Worm (Caenorhabditis elegans) whole organism, L2 larva: ENCODE measurements around the gene acr-5.

Experiments
- C34F6.9 ChIP-seq: fragments of 150-350 bp; optimal IDR thresholded peaks from 2 replicates; lab custom pipeline; 2014; ENCODE audit warnings: missing biosample characterization, missing genetic modification characterization
- R02D3.7 ChIP-seq: fragments of 150-350 bp; optimal IDR thresholded peaks from 2 replicates; lab custom pipeline; 2014; ENCODE audit warnings: missing biosample characterization, missing genetic modification characterization
- Y55F3AM.14 ChIP-seq: fragments of 200-800 bp; sonication (Bioruptor generic); optimal IDR thresholded peaks from 2 replicates; lab custom pipeline; 2018; ENCODE audit warnings: mild to moderate bottlenecking, missing genetic modification characterization, missing compliant biosample characterization
- ZK546.5 ChIP-seq: sonication (generic microtip); optimal IDR thresholded peaks from 2 replicates; lab custom pipeline; 2017; ENCODE audit warnings: missing biosample characterization, missing genetic modification characterization
- alr-1 ChIP-seq: fragments of 150-350 bp; optimal IDR thresholded peaks from 2 replicates; lab custom pipeline; 2014; ENCODE audit warnings: missing biosample characterization, missing genetic modification characterization
- aly-2 ChIP-seq: fragments of 150-350 bp; optimal IDR thresholded peaks from 2 replicates; lab custom pipeline; 2014; ENCODE audit warnings: missing biosample characterization, missing genetic modification characterization
- ama-1 ChIP-seq: fragments of 150-350 bp; optimal IDR thresholded peaks from 2 replicates; lab custom pipeline; 2018; ENCODE audit warnings: inconsistent platforms
- blmp-1 ChIP-seq: sonication (generic microtip); optimal IDR thresholded peaks from 2 replicates; lab custom pipeline; 2017; ENCODE audit warnings: missing genetic modification characterization, mild to moderate bottlenecking, missing compliant biosample characterization, antibody characterized with exemption, moderate library complexity; ENCODE audit not compliant: insufficient read depth
- ceh-16 ChIP-seq: fragments of 150-350 bp; optimal IDR thresholded peaks from 2 replicates; lab custom pipeline; 2014; ENCODE audit warnings: missing biosample characterization, missing genetic modification characterization
- ceh-82 ChIP-seq: fragments of 150-350 bp; optimal IDR thresholded peaks from 2 replicates; lab custom pipeline; 2014; ENCODE audit warnings: missing biosample characterization, missing genetic modification characterization
- crh-2 ChIP-seq: sonication (generic microtip); optimal IDR thresholded peaks from 2 replicates; lab custom pipeline; 2017; ENCODE audit warnings: missing biosample characterization, missing genetic modification characterization
- dmd-4 ChIP-seq: sonication (generic microtip); optimal IDR thresholded peaks from 2 replicates; lab custom pipeline; 2017; ENCODE audit warnings: missing biosample characterization, missing genetic modification characterization
- elt-1 ChIP-seq: fragments of 150-350 bp; optimal IDR thresholded peaks from 2 replicates; lab custom pipeline; 2014; ENCODE audit warnings: missing biosample characterization, missing genetic modification characterization
- elt-3 ChIP-seq: sonication (generic microtip); optimal IDR thresholded peaks from 2 replicates; lab custom pipeline; 2017; ENCODE audit warnings: missing biosample characterization, missing genetic modification characterization
- fos-1 ChIP-seq: fragments of 150-350 bp; optimal IDR thresholded peaks from 2 replicates; lab custom pipeline; 2014; ENCODE audit warnings: missing biosample characterization, missing genetic modification characterization
- lin-11 ChIP-seq: fragments of 150-350 bp; sonication (generic microtip); optimal IDR thresholded peaks from 2 replicates; lab custom pipeline; 2014; ENCODE audit warnings: missing biosample characterization, missing genetic modification characterization, inconsistent platforms, mixed read lengths
- lin-13 ChIP-seq: fragments of 150-350 bp; optimal IDR thresholded peaks from 2 replicates; lab custom pipeline; 2014; ENCODE audit warnings: missing biosample characterization, missing genetic modification reagents, missing genetic modification characterization
- lsy-2 ChIP-seq, 2 experiments: fragments of 150-350 bp in 1 of 2; sonication (generic microtip) in 1 of 2; optimal IDR thresholded peaks; 2 replicates each; lab custom pipeline; 2014 to 2017; ENCODE audit warnings: missing biosample characterization in 2 of 2, missing genetic modification characterization in 2 of 2
- mab-5 ChIP-seq: fragments of 150-350 bp; optimal IDR thresholded peaks from 2 replicates; lab custom pipeline; 2014; ENCODE audit warnings: missing biosample characterization, missing genetic modification characterization
- mbf-1 ChIP-seq: sonication (generic microtip); optimal IDR thresholded peaks from 2 replicates; lab custom pipeline; 2017; ENCODE audit warnings: missing biosample characterization, missing genetic modification characterization
- mdl-1 ChIP-seq, 2 experiments: fragments of 150-350 bp in 1 of 2; sonication (generic microtip) in 1 of 2; optimal IDR thresholded peaks; 2 replicates each; lab custom pipeline; 2017; ENCODE audit warnings: missing biosample characterization in 2 of 2, missing genetic modification characterization in 2 of 2
- nhr-10 ChIP-seq: sonication (generic microtip); optimal IDR thresholded peaks from 2 replicates; lab custom pipeline; 2017; ENCODE audit warnings: missing biosample characterization, missing genetic modification characterization
- nhr-11 ChIP-seq: fragments of 150-350 bp; optimal IDR thresholded peaks from 2 replicates; lab custom pipeline; 2014; ENCODE audit warnings: missing biosample characterization, missing genetic modification characterization
- nhr-129 ChIP-seq: fragments of 150-350 bp; optimal IDR thresholded peaks from 2 replicates; lab custom pipeline; 2014; ENCODE audit warnings: missing biosample characterization, missing genetic modification characterization
- nhr-21 ChIP-seq: fragments of 150-350 bp; optimal IDR thresholded peaks from 2 replicates; lab custom pipeline; 2014; ENCODE audit warnings: missing biosample characterization, missing genetic modification characterization
- nhr-23 ChIP-seq: fragments of 150-350 bp; optimal IDR thresholded peaks from 2 replicates; lab custom pipeline; 2014; ENCODE audit warnings: missing biosample characterization, missing genetic modification reagents, missing genetic modification characterization
- nhr-237 ChIP-seq: fragments of 150-350 bp; optimal IDR thresholded peaks from 2 replicates; lab custom pipeline; 2014; ENCODE audit warnings: missing biosample characterization, missing genetic modification characterization
- nhr-6 ChIP-seq: fragments of 150-350 bp; optimal IDR thresholded peaks from 2 replicates; lab custom pipeline; 2014; ENCODE audit warnings: missing biosample characterization, missing genetic modification characterization
- nhr-77 ChIP-seq: fragments of 150-350 bp; optimal IDR thresholded peaks from 2 replicates; lab custom pipeline; 2014; ENCODE audit warnings: missing biosample characterization, missing genetic modification characterization
- peb-1 ChIP-seq: fragments of 150-350 bp; optimal IDR thresholded peaks from 2 replicates; lab custom pipeline; 2014; ENCODE audit warnings: missing biosample characterization, missing genetic modification characterization
- sem-4 ChIP-seq: fragments of 150-350 bp; optimal IDR thresholded peaks from 2 replicates; lab custom pipeline; 2014; ENCODE audit warnings: missing biosample characterization, missing genetic modification reagents, missing genetic modification characterization
- sma-3 ChIP-seq: sonication (generic microtip); optimal IDR thresholded peaks from 2 replicates; lab custom pipeline; 2016; ENCODE audit warnings: missing genetic modification reagents, missing genetic modification characterization, missing compliant biosample characterization
- sma-9 ChIP-seq, 2 experiments: fragments of 150-350 bp in 1 of 2; sonication (generic microtip) in 1 of 2; optimal IDR thresholded peaks; 2 replicates each; lab custom pipeline; 2014 to 2016; ENCODE audit warnings: missing genetic modification characterization in 2 of 2, mild to moderate bottlenecking in 1 of 2, missing biosample characterization in 1 of 2, missing compliant biosample characterization in 1 of 2, missing genetic modification reagents in 1 of 2, moderate library complexity in 1 of 2
- snpc-4 ChIP-seq: fragments of 150-350 bp; optimal IDR thresholded peaks from 2 replicates; lab custom pipeline; 2014; ENCODE audit warnings: missing biosample characterization, missing genetic modification characterization
- unc-39 ChIP-seq: fragments of 150-350 bp; optimal IDR thresholded peaks from 2 replicates; lab custom pipeline; 2014; ENCODE audit warnings: missing biosample characterization, missing genetic modification characterization
- unc-55 ChIP-seq: fragments of 150-350 bp; sonication (generic microtip); optimal IDR thresholded peaks from 3 replicates; lab custom pipeline; 2014; ENCODE audit warnings: missing biosample characterization, missing genetic modification reagents, missing genetic modification characterization
- unc-62 ChIP-seq: fragments of 150-350 bp; optimal IDR thresholded peaks from 2 replicates; lab custom pipeline; 2014; ENCODE audit warnings: missing biosample characterization, missing genetic modification reagents, missing genetic modification characterization
- ztf-1 ChIP-seq: fragments of 200-800 bp; sonication (Bioruptor generic); conservative IDR thresholded peaks from 2 replicates; pipeline ENCODE4 v1.3.6; 2022; ENCODE audit warnings: missing genetic modification characterization, missing compliant biosample characterization
- ztf-11 ChIP-seq: sonication (generic microtip); optimal IDR thresholded peaks from 2 replicates; lab custom pipeline; 2017; ENCODE audit warnings: missing biosample characterization, missing genetic modification characterization
- ztf-4 ChIP-seq: fragments of 150-350 bp; optimal IDR thresholded peaks from 2 replicates; lab custom pipeline; 2014; ENCODE audit warnings: missing biosample characterization, missing genetic modification characterization

Gene acr-5

DNA sequence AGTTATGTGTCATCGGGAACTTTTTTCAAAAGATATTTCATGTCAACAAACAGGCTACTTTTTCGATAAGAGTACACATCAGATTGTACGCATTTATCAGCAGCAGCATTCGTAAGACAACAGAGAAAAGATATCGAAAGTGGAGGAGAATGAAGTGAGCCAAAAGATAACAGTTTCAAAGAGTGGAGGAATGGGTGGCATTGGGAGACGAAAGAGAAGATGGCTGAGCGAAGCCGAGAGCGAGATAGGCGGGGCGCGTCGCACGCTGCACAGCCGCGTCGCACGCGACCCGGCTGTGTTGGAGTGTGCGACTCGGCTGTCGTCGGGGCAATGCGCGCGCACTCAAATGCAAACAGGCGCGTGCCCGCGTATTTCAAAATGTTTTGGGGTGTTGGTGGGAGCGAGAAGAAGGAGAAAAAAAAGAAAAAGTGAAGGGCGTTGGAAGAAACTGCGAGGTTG is 50.4 kb downstream of the acr-5 start (continued):
- TF ChIP-seq aly-2 (tag; lab: Kevin White, UChicago), result no peak
- peak; percentile 98 for TF ChIP-seq fos-1 (tag; lab: Kevin White, UChicago)
- TF ChIP-seq ztf-11, result no peak
- TF ChIP-seq sem-4 (tag; lab: Kevin White, UChicago), result peak; percentile 68
- TF ChIP-seq nhr-6, result peak; percentile 10
- TF ChIP-seq nhr-237, result no peak
- peak; percentile 89 for TF ChIP-seq Y55F3AM.14
- no peak for TF ChIP-seq nhr-77 (tag; lab: Kevin White, UChicago)
- TF ChIP-seq nhr-10 (tag; lab: Kevin White, UChicago), result no peak
- TF ChIP-seq snpc-4, result peak; percentile 40
- peak; percentile 66 for TF ChIP-seq ceh-82 (tag; lab: Kevin White, UChicago)
- peak; percentile 66 for TF ChIP-seq lin-13
- TF ChIP-seq ceh-16, result peak; percentile 62
- no peak for TF ChIP-seq alr-1 (tag; lab: Kevin White, UChicago)
- peak; percentile 83 for TF ChIP-seq nhr-129 (tag; lab: Kevin White, UChicago)
- TF ChIP-seq ama-1, result peak; percentile 85
- no peak for TF ChIP-seq mbf-1 (tag; lab: Kevin White, UChicago)
- no peak for TF ChIP-seq elt-1 (tag; lab: Kevin White, UChicago)
- TF ChIP-seq C34F6.9 (tag; lab: Kevin White, UChicago), result peak; percentile 79
- no peak for TF ChIP-seq R02D3.7 (tag; lab: Kevin White, UChicago)
- TF ChIP-seq unc-55 (GFP tag; lab: Kevin White, UChicago), result peak; percentile 85
- TF ChIP-seq ztf-4 (tag; lab: Kevin White, UChicago), result peak; percentile 43
- TF ChIP-seq nhr-11 (tag; lab: Kevin White, UChicago), result no peak
- peak; percentile 65 for TF ChIP-seq blmp-1 (tag; lab: Kevin White, UChicago)
- peak; percentile 85 to 92 for TF ChIP-seq mdl-1 (tag; optimal IDR thresholded peaks at IDR 0.05; lab: Kevin White, UChicago)
- TF ChIP-seq mab-5 (tag; lab: Kevin White, UChicago), result peak; percentile 79

- TF ChIP-seq nhr-23 (tag; lab: Kevin White, UChicago) (no peak), nhr-129 (tag; lab: Kevin White, UChicago) (no peak), nhr-6 (no peak), dmd-4 (no peak), ZK546.5 (tag; lab: Kevin White, UChicago) (no peak), peb-1 (tag; lab: Kevin White, UChicago) (no peak), nhr-21 (tag; lab: Kevin White, UChicago) (no peak), ceh-82 (tag; lab: Kevin White, UChicago) (no peak), ztf-11 (no peak), elt-1 (tag; lab: Kevin White, UChicago) (no peak), ztf-1 (GFP tag; lab: Robert Waterston, UW) (no peak), crh-2 (tag; lab: Kevin White, UChicago) (no peak), lin-13 (no peak), unc-55 (GFP tag; lab: Kevin White, UChicago) (no peak), elt-3 (tag; lab: Kevin White, UChicago) (no peak), lin-11 (tag; lab: Kevin White, UChicago) (no peak), unc-39 (tag; lab: Kevin White, UChicago) (no peak), unc-62 (GFP tag; lab: Kevin White, UChicago) (no peak), mdl-1 (tag; optimal IDR thresholded peaks at IDR 0.05; lab: Kevin White, UChicago) (no peak), sma-9 (GFP tag; optimal IDR thresholded peaks at IDR 0.05; lab: Kevin White, UChicago) (no peak), sma-9 (tag; optimal IDR thresholded peaks at IDR 0.05; lab: Kevin White, UChicago) (no peak)
Observed at ce11 chrIII:6463679-6464078, 50.9 kb downstream of the acr-5 start, which contains the start of gene dlc-1. TSS of gene dlc-1 (minus strand) at chrIII:6463779.

- peak; percentile 45 for TF ChIP-seq sma-3
- peak; percentile 19 for TF ChIP-seq nhr-6
- peak in 1 of 2 experiments; percentile 58 for TF ChIP-seq lsy-2 (tag; optimal IDR thresholded peaks at IDR 0.05; lab: Kevin White, UChicago)
- TF ChIP-seq blmp-1 (tag; lab: Kevin White, UChicago), result no peak
- TF ChIP-seq ztf-4 (tag; lab: Kevin White, UChicago), result peak; percentile 29
- TF ChIP-seq lin-13, result peak; percentile 15
- peak; percentile 56 for TF ChIP-seq ama-1
- TF ChIP-seq unc-62 (GFP tag; lab: Kevin White, UChicago), result no peak
- peak; percentile 25 for TF ChIP-seq nhr-129 (tag; lab: Kevin White, UChicago)
- TF ChIP-seq dmd-4, result no peak
- TF ChIP-seq nhr-21 (tag; lab: Kevin White, UChicago), result no peak
- TF ChIP-seq crh-2 (tag; lab: Kevin White, UChicago), result peak; percentile 10
- TF ChIP-seq snpc-4, result no peak
Observed at ce11 chrIII:6462610-6463009, 52.0 kb downstream of the acr-5 start, which contains the start of gene T26A5.8. TSS of gene T26A5.8 (minus strand) at chrIII:6462856.
